Fruit fly (Drosophila melanogaster): ENCODE measurements around the gene CG7215.

Gene CG7215

DNA sequence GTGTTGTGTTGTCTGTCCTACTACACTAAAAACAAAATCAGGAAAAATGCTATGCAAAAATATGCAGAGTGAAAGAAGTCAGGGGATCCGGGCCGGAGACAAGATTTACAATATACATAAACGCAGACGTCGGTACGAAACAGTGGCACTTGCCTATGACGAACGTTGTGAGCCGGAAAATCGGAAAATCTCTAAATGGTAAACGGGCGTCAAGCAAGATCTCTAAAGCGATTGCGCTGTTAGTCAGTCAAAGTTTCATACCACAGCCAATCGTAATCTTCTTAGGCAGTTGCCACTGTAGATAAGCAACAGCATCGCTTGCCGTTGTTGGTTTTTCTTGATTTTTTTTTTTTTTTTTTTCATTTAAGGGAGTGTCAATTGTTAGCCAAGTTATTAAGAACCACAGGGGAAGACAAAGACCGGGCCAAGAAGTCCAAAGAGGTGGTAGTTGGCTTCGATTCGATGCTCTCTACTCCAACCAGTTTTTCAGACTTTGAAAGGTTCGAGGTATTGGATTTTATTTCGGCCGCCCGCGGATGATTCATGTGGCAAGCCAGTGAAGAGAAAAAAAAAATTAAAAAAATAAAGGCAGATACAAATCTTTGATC, 41.9 kb downstream of the CG7215 start (continued):
- TF ChIP-seq oc (tag; optimal IDR thresholded peaks at IDR 0.05) (peak; percentile 71), CG13296 (GFP tag; optimal IDR thresholded peaks at IDR 0.05) (peak; percentile 72), B-H2 (GFP tag; optimal IDR thresholded peaks at IDR 0.05) (no peak), CG15601 (tag; optimal IDR thresholded peaks at IDR 0.05) (peak; percentile 30), disco-r (GFP tag; optimal IDR thresholded peaks at IDR 0.05) (peak; percentile 43), CG42726 (GFP tag; IDR thresholded peaks at IDR 0.05; ENCODE audit: partially characterized antibody) (no peak), CG8944 (GFP tag; optimal IDR thresholded peaks at IDR 0.05) (peak; percentile 80), Atf-2 (GFP tag; optimal IDR thresholded peaks at IDR 0.05) (peak; percentile 77), Eip74EF (GFP tag; optimal IDR thresholded peaks at IDR 0.05) (no peak), tgo (GFP tag; IDR thresholded peaks at IDR 0.05) (peak; percentile 92), pan (optimal IDR thresholded peaks at IDR 0.05) (no peak), pan (GFP tag; optimal IDR thresholded peaks at IDR 0.05 in 1 of 2, IDR thresholded peaks at IDR 0.05 in 1 of 2) (peak in 1 of 2 experiments; percentile 95), CG15696 (tag; optimal IDR thresholded peaks at IDR 0.05) (peak; percentile 91), CG30403 (GFP tag; optimal IDR thresholded peaks at IDR 0.05) (peak; percentile 72), CG3407 (GFP tag; optimal IDR thresholded peaks at IDR 0.05) (peak; percentile 43), CG18764 (GFP tag; optimal IDR thresholded peaks at IDR 0.05) (peak; percentile 41), CG34224 (GFP tag; IDR thresholded peaks at IDR 0.05; ENCODE audit: partially characterized antibody) (no peak), Dfd (GFP tag; optimal IDR thresholded peaks at IDR 0.05) (no peak), CG18619 (GFP tag; optimal IDR thresholded peaks at IDR 0.05) (peak; percentile 53), bowl (GFP tag; IDR thresholded peaks at IDR 0.05) (peak; percentile 78), E2f2 (GFP tag; IDR thresholded peaks at IDR 0.05) (peak; percentile 49; the same call in 1 of the 2 replicates), CG10147 (GFP tag; optimal IDR thresholded peaks at IDR 0.05) (peak; percentile 25), CG14667 (GFP tag; IDR thresholded peaks at IDR 0.05) (peak; percentile 91), PHDP (tag; optimal IDR thresholded peaks at IDR 0.05) (no peak), CG4617 (GFP tag; optimal IDR thresholded peaks at IDR 0.05; ENCODE audit: borderline replicate concordance) (peak; percentile 17), CG31441 (GFP tag; IDR thresholded peaks at IDR 0.05) (peak; percentile 81), croc (GFP tag; conservative IDR thresholded peaks at IDR 0.05) (peak; percentile 89), prd (optimal IDR thresholded peaks at IDR 0.05) (no peak), prd (GFP tag; IDR thresholded peaks at IDR 0.05) (peak; percentile 99), Neu2 (GFP tag; optimal IDR thresholded peaks at IDR 0.05; ENCODE audit: borderline replicate concordance) (peak; percentile 49), Sin3A (optimal IDR thresholded peaks at IDR 0.05) (no peak), CG12391 (tag; optimal IDR thresholded peaks at IDR 0.05) (peak; percentile 61), al (GFP tag; IDR thresholded peaks at IDR 0.05) (peak; percentile 89), NC2β (GFP tag; optimal IDR thresholded peaks at IDR 0.05) (peak; percentile 65), CkIIα-i1 (GFP tag; IDR thresholded peaks at IDR 0.05) (peak; percentile 57; the same call in 1 of the 2 replicates), row (GFP tag; IDR thresholded peaks at IDR 0.05) (peak; percentile 93), stc (GFP tag; IDR thresholded peaks at IDR 0.05) (peak; percentile 89), slbo (GFP tag; IDR thresholded peaks at IDR 0.05) (peak; percentile 91), CG1529 (GFP tag; optimal IDR thresholded peaks at IDR 0.05) (peak; percentile 51), CG2120 (GFP tag; optimal IDR thresholded peaks at IDR 0.05) (peak; percentile 75), Nf-YC (tag; optimal IDR thresholded peaks at IDR 0.05) (peak; percentile 78), Dll (GFP tag; IDR thresholded peaks at IDR 0.05; ENCODE audit: partially characterized antibody) (no peak), CG1832 (GFP tag; optimal IDR thresholded peaks at IDR 0.05) (no peak), CG6791 (GFP tag; IDR thresholded peaks at IDR 0.05; ENCODE audit: partially characterized antibody) (no peak), CG12659 (GFP tag; optimal IDR thresholded peaks at IDR 0.05) (peak; percentile 41), br (optimal IDR thresholded peaks at IDR 0.05) (no peak), Oaz (GFP tag; IDR thresholded peaks at IDR 0.05) (no peak; the same call in 1 of the 2 replicates), Atf6 (GFP tag; IDR thresholded peaks at IDR 0.05) (no peak; the same call in 1 of the 2 replicates), CG12299 (tag; optimal IDR thresholded peaks at IDR 0.05) (no peak), so (GFP tag; IDR thresholded peaks at IDR 0.05) (peak; percentile 81), CG2889 (GFP tag; IDR thresholded peaks at IDR 0.05) (peak; percentile 86)
